Worm (Caenorhabditis elegans): ENCODE results near the gene nlp-52.

Gene nlp-52

ce11 chrIII:793595-793994, 32.0 kb downstream of the nlp-52 start, which contains the start of gene snt-2:
Gene snt-2, minus strand, starts transcription at chrIII:793733.
- TF ChIP-seq hmg-4 (GFP tag; optimal IDR thresholded peaks at IDR 0.05) (peak; percentile 12), ets-7 (tag; optimal IDR thresholded peaks at IDR 0.05) (no peak), F13C5.2 (tag; optimal IDR thresholded peaks at IDR 0.05) (peak; percentile 6), hnd-1 (tag; optimal IDR thresholded peaks at IDR 0.05) (no peak)

- TF ChIP-seq pes-1 (GFP tag; IDR thresholded peaks at IDR 0.05) (no peak), flt-1 (GFP tag; IDR thresholded peaks at IDR 0.05) (no peak)
Observed at ce11 chrIII:794000-794399, 32.4 kb downstream of the nlp-52 start, which contains the start of gene rps-29. Gene rps-29, plus strand, starts transcription at chrIII:794300.

ce11 chrIII:794984-795596, 33.5 kb downstream of the nlp-52 start, which contains the start of gene trpp-11:
Gene trpp-11, plus strand, starts transcription at chrIII:795136.
- TF ChIP-seq F13C5.2 (tag; optimal IDR thresholded peaks at IDR 0.05) (no peak), ceh-13 (GFP tag; optimal IDR thresholded peaks at IDR 0.05) (no peak), tra-4 (tag; optimal IDR thresholded peaks at IDR 0.05) (no peak), scrt-1 (GFP tag; IDR thresholded peaks at IDR 0.05) (no peak), ets-7 (tag; optimal IDR thresholded peaks at IDR 0.05) (no peak), hmg-4 (GFP tag; optimal IDR thresholded peaks at IDR 0.05) (no peak), B0310.2 (tag; optimal IDR thresholded peaks at IDR 0.05) (no peak), tbx-11 (GFP tag; IDR thresholded peaks at IDR 0.05) (no peak), hnd-1 (tag; optimal IDR thresholded peaks at IDR 0.05) (no peak), hmbx-1 (tag; optimal IDR thresholded peaks at IDR 0.05) (no peak), flt-1 (GFP tag; IDR thresholded peaks at IDR 0.05) (no peak), tbx-37 (GFP tag; conservative IDR thresholded peaks at IDR 0.05) (no peak)

ce11 chrIII:797507-797906, 35.9 kb downstream of the nlp-52 start:
- TF ChIP-seq ama-1 (optimal IDR thresholded peaks at IDR 0.05) (no peak), ceh-36 (tag; optimal IDR thresholded peaks at IDR 0.05) (no peak), hmbx-1 (tag; optimal IDR thresholded peaks at IDR 0.05) (no peak), flt-1 (GFP tag; IDR thresholded peaks at IDR 0.05) (no peak), tra-4 (tag; optimal IDR thresholded peaks at IDR 0.05) (no peak), aly-1 (tag; optimal IDR thresholded peaks at IDR 0.05) (no peak), B0310.2 (tag; optimal IDR thresholded peaks at IDR 0.05) (no peak), hmg-4 (GFP tag; optimal IDR thresholded peaks at IDR 0.05) (no peak), pes-1 (GFP tag; IDR thresholded peaks at IDR 0.05) (no peak), tbx-37 (GFP tag; conservative IDR thresholded peaks at IDR 0.05) (no peak), sea-1 (GFP tag; conservative IDR thresholded peaks at IDR 0.05) (no peak), hnd-1 (tag; optimal IDR thresholded peaks at IDR 0.05) (no peak)

ce11 chrIII:802041-802440, 40.5 kb downstream of the nlp-52 start:
- TF ChIP-seq ama-1 (optimal IDR thresholded peaks at IDR 0.05) (no peak), tra-4 (tag; optimal IDR thresholded peaks at IDR 0.05) (no peak), flt-1 (GFP tag; IDR thresholded peaks at IDR 0.05) (no peak), scrt-1 (GFP tag; IDR thresholded peaks at IDR 0.05) (no peak), pes-1 (GFP tag; IDR thresholded peaks at IDR 0.05) (no peak), hnd-1 (tag; optimal IDR thresholded peaks at IDR 0.05) (no peak), F13C5.2 (tag; optimal IDR thresholded peaks at IDR 0.05) (no peak), ceh-36 (tag; optimal IDR thresholded peaks at IDR 0.05) (no peak), B0310.2 (tag; optimal IDR thresholded peaks at IDR 0.05) (no peak)

- TF ChIP-seq tra-4 (tag; optimal IDR thresholded peaks at IDR 0.05), result no peak
- no peak for TF ChIP-seq ets-7 (tag; optimal IDR thresholded peaks at IDR 0.05)
- TF ChIP-seq hnd-1 (tag; optimal IDR thresholded peaks at IDR 0.05), result no peak
- no peak for TF ChIP-seq ceh-36 (tag; optimal IDR thresholded peaks at IDR 0.05)
- TF ChIP-seq ceh-13 (GFP tag; optimal IDR thresholded peaks at IDR 0.05), result no peak
- no peak for TF ChIP-seq tbx-37 (GFP tag; conservative IDR thresholded peaks at IDR 0.05)
- TF ChIP-seq aly-1 (tag; optimal IDR thresholded peaks at IDR 0.05), result no peak
- TF ChIP-seq B0310.2 (tag; optimal IDR thresholded peaks at IDR 0.05), result no peak
- TF ChIP-seq tbx-11 (GFP tag; IDR thresholded peaks at IDR 0.05), result no peak
- no peak for TF ChIP-seq F13C5.2 (tag; optimal IDR thresholded peaks at IDR 0.05)
- no peak for TF ChIP-seq sea-1 (GFP tag; conservative IDR thresholded peaks at IDR 0.05)
- TF ChIP-seq hmbx-1 (tag; optimal IDR thresholded peaks at IDR 0.05), result no peak
- no peak for TF ChIP-seq pes-1 (GFP tag; IDR thresholded peaks at IDR 0.05)
- TF ChIP-seq scrt-1 (GFP tag; IDR thresholded peaks at IDR 0.05), result no peak
- no peak for TF ChIP-seq flt-1 (GFP tag; IDR thresholded peaks at IDR 0.05)
- no peak for TF ChIP-seq ama-1 (optimal IDR thresholded peaks at IDR 0.05)
- no peak for TF ChIP-seq hmg-4 (GFP tag; optimal IDR thresholded peaks at IDR 0.05)
Observed at ce11 chrIII:811544-811943, 50.0 kb downstream of the nlp-52 start, which contains the start of gene daf-7. Gene daf-7, plus strand, starts transcription at chrIII:811844.
